Fruit fly (Drosophila melanogaster): ENCODE measurements around the gene mael.

The mael gene

DNA sequence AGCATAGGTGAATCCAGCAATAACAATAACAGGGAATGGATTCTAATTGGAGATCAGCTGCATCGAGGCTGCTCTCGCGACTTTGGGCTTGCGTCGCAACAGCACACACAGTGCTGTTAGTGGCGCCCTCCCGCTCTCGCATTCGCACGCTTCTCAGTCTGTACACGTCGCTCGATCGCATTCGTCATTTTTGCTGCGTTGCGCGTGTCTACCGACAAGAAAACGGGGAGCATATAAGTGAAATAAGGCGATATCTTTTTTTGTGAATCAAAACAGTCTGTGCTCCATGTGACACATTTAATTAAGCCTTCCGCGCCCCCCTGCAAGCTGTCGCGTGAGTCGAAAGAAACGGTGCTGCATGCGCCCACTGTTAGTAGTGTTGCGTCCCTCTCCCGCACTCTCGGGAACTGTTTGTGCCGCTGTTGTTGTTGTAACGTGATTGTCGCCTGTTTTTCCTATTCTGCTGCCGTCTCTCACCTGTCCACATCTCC lies 52.4 kb downstream of the mael start (continued):
- TF ChIP-seq ken (GFP tag; IDR thresholded peaks at IDR 0.05) (no peak), trh (GFP tag; optimal IDR thresholded peaks at IDR 0.05) (no peak), ems (GFP tag; optimal IDR thresholded peaks at IDR 0.05) (no peak), CG9437 (GFP tag; optimal IDR thresholded peaks at IDR 0.05) (no peak), schlank (tag; optimal IDR thresholded peaks at IDR 0.05) (no peak), twi (tag; optimal IDR thresholded peaks at IDR 0.05) (no peak), p53 (GFP tag; optimal IDR thresholded peaks at IDR 0.05) (no peak), CG18764 (GFP tag; optimal IDR thresholded peaks at IDR 0.05) (no peak), lov (optimal IDR thresholded peaks at IDR 0.05) (no peak), lov (GFP tag; IDR thresholded peaks at IDR 0.05) (no peak), Asciz (GFP tag; optimal IDR thresholded peaks at IDR 0.05) (no peak), CG13775 (GFP tag; optimal IDR thresholded peaks at IDR 0.05) (no peak), Tbp (GFP tag; optimal IDR thresholded peaks at IDR 0.05) (no peak), Sry-δ (GFP tag; optimal IDR thresholded peaks at IDR 0.05) (no peak), Spps (tag; optimal IDR thresholded peaks at IDR 0.05) (no peak), ham (GFP tag; IDR thresholded peaks at IDR 0.05) (no peak), Trl (optimal IDR thresholded peaks at IDR 0.05) (peak; percentile 33 to 50), Trl (GFP tag; optimal IDR thresholded peaks at IDR 0.05) (no peak), kah (GFP tag; optimal IDR thresholded peaks at IDR 0.05) (no peak), Dad (GFP tag; optimal IDR thresholded peaks at IDR 0.05) (no peak), Sin3A (optimal IDR thresholded peaks at IDR 0.05) (no peak), CG34224 (GFP tag; IDR thresholded peaks at IDR 0.05; ENCODE audit: partially characterized antibody) (0 out of 3 replicates have a peak, but pooled peaks have one; percentile 30), MTF-1 (GFP tag; optimal IDR thresholded peaks at IDR 0.05; ENCODE audit: borderline replicate concordance) (no peak), Lim3 (GFP tag; IDR thresholded peaks at IDR 0.05) (0 out of 2 replicates have a peak, but pooled peaks have one; percentile 32), CG3281 (GFP tag; optimal IDR thresholded peaks at IDR 0.05) (no peak), CG13287 (GFP tag; IDR thresholded peaks at IDR 0.05; ENCODE audit: partially characterized antibody) (peak; percentile 19; the same call in 1 of the 2 replicates), Ets97D (GFP tag; optimal IDR thresholded peaks at IDR 0.05) (no peak), org-1 (GFP tag; optimal IDR thresholded peaks at IDR 0.05) (no peak), Hr3 (GFP tag; optimal IDR thresholded peaks at IDR 0.05) (no peak), CG12071 (GFP tag; optimal IDR thresholded peaks at IDR 0.05) (no peak), inv (GFP tag; IDR thresholded peaks at IDR 0.05; ENCODE audit: partially characterized antibody) (no peak), CG6175 (GFP tag; IDR thresholded peaks at IDR 0.05) (no peak), CG5180 (GFP tag; optimal IDR thresholded peaks at IDR 0.05) (peak; percentile 36), CrebB (tag; optimal IDR thresholded peaks at IDR 0.05) (no peak), CG15696 (tag; optimal IDR thresholded peaks at IDR 0.05) (no peak), CG10147 (GFP tag; optimal IDR thresholded peaks at IDR 0.05) (no peak), sim (GFP tag; IDR thresholded peaks at IDR 0.05) (no peak), nau (GFP tag; optimal IDR thresholded peaks at IDR 0.05) (no peak), Sox100B (GFP tag; optimal IDR thresholded peaks at IDR 0.05) (no peak), Deaf1 (tag; optimal IDR thresholded peaks at IDR 0.05) (no peak), NK7.1 (GFP tag; optimal IDR thresholded peaks at IDR 0.05) (no peak), rib (GFP tag; IDR thresholded peaks at IDR 0.05) (no peak), CG34422 (GFP tag; IDR thresholded peaks at IDR 0.05) (no peak), CG12744 (GFP tag; optimal IDR thresholded peaks at IDR 0.05) (no peak), so (GFP tag; IDR thresholded peaks at IDR 0.05) (no peak), CG15514 (GFP tag; optimal IDR thresholded peaks at IDR 0.05) (no peak), CG33557 (GFP tag; optimal IDR thresholded peaks at IDR 0.05) (no peak), CG7745 (tag; optimal IDR thresholded peaks at IDR 0.05) (no peak), CG8388 (GFP tag; optimal IDR thresholded peaks at IDR 0.05) (no peak), wek (GFP tag; optimal IDR thresholded peaks at IDR 0.05) (no peak), Fer2 (tag; optimal IDR thresholded peaks at IDR 0.05) (no peak), corto (GFP tag; optimal IDR thresholded peaks at IDR 0.05) (no peak)

Measured in whole organism, embryonic.